Fruit fly (Drosophila melanogaster) whole organism, wandering third instar larva: Measurements from ENCODE around the gene Rpt4R.

Experiments
- Abd-B ChIP-seq: fragments of >200 bp; optimal IDR thresholded peaks from 2 replicates; lab custom pipeline; 2017; ENCODE audit warnings: missing biosample characterization, missing genetic modification characterization
- CG9705 ChIP-seq: fragments of 200-800 bp; sonication (Bioruptor generic); optimal IDR thresholded peaks from 2 replicates; lab custom pipeline; 2018; ENCODE audit warnings: missing biosample characterization, mild to moderate bottlenecking, missing genetic modification characterization
- Dfd ChIP-seq: fragments of >200 bp; optimal IDR thresholded peaks from 2 replicates; lab custom pipeline; 2017; ENCODE audit warnings: missing biosample characterization, missing genetic modification characterization
- GATAd ChIP-seq: sonication (Bioruptor generic); optimal IDR thresholded peaks from 2 replicates; lab custom pipeline; 2016; ENCODE audit warnings: missing biosample characterization, missing genetic modification characterization
- Jra ChIP-seq: sonication (Bioruptor generic); optimal IDR thresholded peaks from 2 replicates; lab custom pipeline; 2016; ENCODE audit warnings: missing biosample characterization, missing genetic modification characterization
- Myc ChIP-seq: fragments of >200 bp; optimal IDR thresholded peaks from 2 replicates; lab custom pipeline; 2017
- brk ChIP-seq: fragments of 200-800 bp; sonication (Bioruptor generic); optimal IDR thresholded peaks from 2 replicates; lab custom pipeline; 2016; ENCODE audit warnings: missing biosample characterization, mild to moderate bottlenecking, missing genetic modification characterization
- dl ChIP-seq, 2 experiments: fragments of 175-275, 200-275 bp in 1 of 2; fragments of 200-275 bp in 1 of 2; sonication (Bioruptor generic); optimal IDR thresholded peaks; lab custom pipeline; 2018; ENCODE audit warnings: mild to moderate bottlenecking in 2 of 2, missing biosample characterization in 2 of 2, missing genetic modification characterization in 2 of 2, moderate library complexity in 2 of 2; ENCODE audit not compliant: partially characterized antibody in 2 of 2, insufficient read depth in 1 of 2
- dmrt93B ChIP-seq: fragments of 200-800 bp; sonication (Bioruptor generic); optimal IDR thresholded peaks from 2 replicates; lab custom pipeline; 2018; ENCODE audit warnings: missing biosample characterization, mild to moderate bottlenecking, missing genetic modification characterization
- ey ChIP-seq: fragments of 200-800 bp; sonication (Bioruptor generic); optimal IDR thresholded peaks from 2 replicates; lab custom pipeline; 2016; ENCODE audit warnings: missing biosample characterization, missing genetic modification characterization
- lola ChIP-seq: fragments of >200 bp; optimal IDR thresholded peaks from 2 replicates; lab custom pipeline; 2017; ENCODE audit warnings: missing biosample characterization, missing genetic modification characterization
- psq ChIP-seq: fragments of 200-800 bp; sonication (Bioruptor generic); optimal IDR thresholded peaks from 3 replicates; lab custom pipeline; 2017; ENCODE audit warnings: missing biosample characterization, mild to moderate bottlenecking, missing genetic modification characterization, moderate library complexity
- usp ChIP-seq: fragments of >200 bp; optimal IDR thresholded peaks from 2 replicates; lab custom pipeline; 2017; ENCODE audit warnings: missing biosample characterization, missing genetic modification characterization
- woc ChIP-seq: sonication (Bioruptor generic); optimal IDR thresholded peaks from 2 replicates; lab custom pipeline; 2016; ENCODE audit warnings: missing biosample characterization, mild to moderate bottlenecking, missing genetic modification characterization

DNA sequence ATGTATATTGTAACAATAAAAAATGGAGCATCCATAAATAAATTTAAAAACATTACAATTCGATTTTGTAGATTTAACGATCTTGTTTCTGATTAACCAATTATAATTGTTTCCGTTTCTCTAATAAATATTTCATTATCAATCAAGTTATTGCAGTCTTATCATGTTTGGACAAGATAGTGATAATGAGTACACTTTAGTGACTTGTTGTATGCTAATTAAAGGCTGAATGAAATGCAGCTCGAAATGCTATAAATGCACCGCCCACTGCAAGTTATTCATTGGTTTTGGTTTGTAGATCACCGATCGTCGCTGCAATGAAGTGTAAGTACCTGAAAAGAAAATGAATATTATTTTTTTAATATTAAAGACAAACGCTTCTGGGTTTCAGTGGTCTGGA, 32.9 kb downstream of the Rpt4R start, which contains the start of gene CG14125:
- no peak for TF ChIP-seq usp (GFP tag; lab: Kevin White, UChicago)
- no peak for TF ChIP-seq dmrt93B (GFP tag; lab: Kevin White, UChicago)
- TF ChIP-seq brk (GFP tag; lab: Kevin White, UChicago) = no peak
- no peak for TF ChIP-seq CG9705
- TF ChIP-seq Abd-B (GFP tag; lab: Kevin White, UChicago) = no peak
- no peak for TF ChIP-seq woc
- TF ChIP-seq ey (GFP tag; lab: Kevin White, UChicago) = no peak
- TF ChIP-seq psq = no peak
- TF ChIP-seq Jra = no peak
- TF ChIP-seq Myc (lab: Kevin White, UChicago) = no peak
- TF ChIP-seq GATAd (GFP tag; lab: Kevin White, UChicago) = no peak
- no peak for TF ChIP-seq lola (GFP tag; lab: Kevin White, UChicago)
- TF ChIP-seq Dfd = no peak
- TF ChIP-seq dl (GFP tag; optimal IDR thresholded peaks at IDR 0.05; lab: Kevin White, UChicago; ENCODE audit: insufficient read depth in 1 of 2, partially characterized antibody in 2 of 2) = no peak
